Fruit fly (Drosophila melanogaster): ENCODE data around the gene CG32318.

DNA sequence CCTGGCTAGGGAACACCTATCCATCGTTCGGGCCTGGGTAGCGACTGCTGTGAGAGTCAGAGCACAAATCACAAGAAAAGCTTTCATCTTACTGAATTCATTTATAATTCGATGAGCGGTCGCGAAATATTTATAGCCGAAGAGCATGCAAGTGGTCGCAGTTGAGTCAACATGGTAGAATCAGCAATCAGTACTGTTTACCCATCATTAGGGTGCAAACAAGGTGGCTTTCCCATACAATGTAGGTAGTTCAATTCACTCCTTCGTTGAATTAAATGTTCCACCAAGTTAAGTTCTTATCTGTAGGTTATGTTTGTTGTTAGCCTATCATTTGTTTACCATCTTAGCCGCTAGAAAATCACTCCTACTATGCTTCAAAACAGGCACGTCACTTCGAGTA lies 28.1 kb downstream of the CG32318 start, which contains the start of gene LysP:
- no peak for TF ChIP-seq h (optimal IDR thresholded peaks at IDR 0.05)
- TF ChIP-seq psq (optimal IDR thresholded peaks at IDR 0.05) = no peak
- no peak for TF ChIP-seq ttk (optimal IDR thresholded peaks at IDR 0.05)
- TF ChIP-seq Myc (optimal IDR thresholded peaks at IDR 0.05) = no peak
- no peak for TF ChIP-seq Sin3A (optimal IDR thresholded peaks at IDR 0.05)
- no peak for TF ChIP-seq insv (optimal IDR thresholded peaks at IDR 0.05)
